Worm (Caenorhabditis elegans) whole organism, L3 larva: ENCODE results near the gene npr-4.

ENCODE experiments used
- aly-2 ChIP-seq: fragments of 150-350 bp; optimal IDR thresholded peaks from 2 replicates; lab custom pipeline; 2014; ENCODE audit warnings: missing biosample characterization, missing genetic modification characterization
- ama-1 ChIP-seq: fragments of 150-350 bp; optimal IDR thresholded peaks from 2 replicates; lab custom pipeline; 2018
- ceh-16 ChIP-seq: sonication (generic microtip); optimal IDR thresholded peaks from 2 replicates; lab custom pipeline; 2017; ENCODE audit warnings: missing biosample characterization, missing genetic modification characterization
- fos-1 ChIP-seq: fragments of 150-350 bp; optimal IDR thresholded peaks from 2 replicates; lab custom pipeline; 2014; ENCODE audit warnings: missing biosample characterization, missing genetic modification characterization
- lin-15B ChIP-seq: fragments of 150-350 bp; optimal IDR thresholded peaks from 2 replicates; lab custom pipeline; 2014; ENCODE audit warnings: missing biosample characterization, missing genetic modification characterization
- mdl-1 ChIP-seq: fragments of 150-350 bp; optimal IDR thresholded peaks from 2 replicates; lab custom pipeline; 2014; ENCODE audit warnings: missing biosample characterization, missing genetic modification characterization
- pha-4 ChIP-seq: fragments of 150-350 bp; optimal IDR thresholded peaks from 2 replicates; lab custom pipeline; 2014; ENCODE audit warnings: missing biosample characterization, missing genetic modification reagents, missing genetic modification characterization
- tbx-2 ChIP-seq: sonication (generic microtip); optimal IDR thresholded peaks from 2 replicates; lab custom pipeline; 2016; ENCODE audit warnings: mild to moderate bottlenecking, missing genetic modification characterization, missing compliant biosample characterization
- unc-62 ChIP-seq: fragments of 150-350 bp; sonication (generic microtip); optimal IDR thresholded peaks from 4 replicates; lab custom pipeline; 2014; ENCODE audit warnings: missing biosample characterization, missing genetic modification reagents, missing genetic modification characterization

ce11 chrX:12589503-12589902 is 38.0 kb upstream of the npr-4 start:
- TF ChIP-seq pha-4: no peak
- no peak for TF ChIP-seq tbx-2 (tag; lab: Kevin White, UChicago)
- TF ChIP-seq mdl-1: no peak
- TF ChIP-seq fos-1 (tag; lab: Kevin White, UChicago): no peak
- TF ChIP-seq aly-2 (tag; lab: Kevin White, UChicago): no peak
- TF ChIP-seq ceh-16: no peak
- no peak for TF ChIP-seq lin-15B (tag; lab: Kevin White, UChicago)
- no peak for TF ChIP-seq ama-1 (lab: Kevin White, UChicago)
- no peak for TF ChIP-seq unc-62
